Worm (Caenorhabditis elegans): ENCODE results near the gene E01G6.1.

The E01G6.1 gene

DNA sequence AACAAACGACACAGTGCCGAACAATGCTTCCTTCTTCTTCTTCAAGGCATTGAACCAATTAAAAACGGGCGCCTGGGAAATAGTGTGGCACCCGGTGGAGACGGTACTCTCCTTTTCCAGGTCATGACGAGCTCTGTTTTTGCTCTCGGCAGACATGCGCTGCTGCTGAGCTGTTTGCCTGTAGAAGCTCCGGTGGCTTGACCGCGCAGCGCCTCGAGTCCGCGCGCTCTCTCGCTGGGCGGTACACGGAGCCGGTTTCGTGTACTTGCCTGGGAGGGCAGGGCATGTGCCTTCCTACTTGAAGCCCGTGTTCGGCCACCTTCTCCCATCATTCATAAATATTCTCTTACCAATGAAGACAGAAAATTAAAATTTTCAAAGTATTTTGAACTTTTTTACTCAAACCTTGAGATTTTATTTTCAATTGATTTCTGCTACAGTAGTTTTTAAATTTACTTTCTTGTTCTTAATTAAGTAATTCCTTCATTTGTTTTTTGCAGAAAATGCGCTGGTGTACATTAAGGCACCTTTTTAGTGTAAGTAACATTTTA, at the start of gene E01G6.1:
TSS of gene E01G6.1 (plus strand) at position 501 of the 551 bp plus-strand sequence.
- TF ChIP-seq mls-2 (tag; optimal IDR thresholded peaks at IDR 0.05): no peak
- no peak for TF ChIP-seq mep-1 (tag; optimal IDR thresholded peaks at IDR 0.05)
- no peak for TF ChIP-seq ceh-83 (GFP tag; optimal IDR thresholded peaks at IDR 0.05)
- TF ChIP-seq nhr-28 (tag; optimal IDR thresholded peaks at IDR 0.05): no peak
- no peak for TF ChIP-seq ceh-39 (tag; optimal IDR thresholded peaks at IDR 0.05)
- no peak for TF ChIP-seq ceh-43 (GFP tag; optimal IDR thresholded peaks at IDR 0.05)
- TF ChIP-seq nhr-237 (tag; optimal IDR thresholded peaks at IDR 0.05): no peak
- TF ChIP-seq zip-8 (tag; optimal IDR thresholded peaks at IDR 0.05): no peak
- no peak for TF ChIP-seq mab-5 (tag; optimal IDR thresholded peaks at IDR 0.05)
- TF ChIP-seq elt-3 (tag; optimal IDR thresholded peaks at IDR 0.05): no peak
- TF ChIP-seq unc-120 (tag; optimal IDR thresholded peaks at IDR 0.05; ENCODE audit: poor library complexity, severe bottlenecking): no peak
- no peak for TF ChIP-seq lin-13 (tag; optimal IDR thresholded peaks at IDR 0.05)
- TF ChIP-seq M03D4.4 (tag; optimal IDR thresholded peaks at IDR 0.05): no peak
- TF ChIP-seq nhr-12 (tag; optimal IDR thresholded peaks at IDR 0.05): no peak
- TF ChIP-seq drap-1 (GFP tag; optimal IDR thresholded peaks at IDR 0.05): no peak
- no peak for TF ChIP-seq blmp-1 (tag; optimal IDR thresholded peaks at IDR 0.05)

- TF ChIP-seq zip-8 (tag; optimal IDR thresholded peaks at IDR 0.05) (no peak), ceh-39 (tag; optimal IDR thresholded peaks at IDR 0.05) (no peak), nhr-76 (tag; optimal IDR thresholded peaks at IDR 0.05) (no peak), M03D4.4 (tag; optimal IDR thresholded peaks at IDR 0.05) (no peak), flh-1 (GFP tag; optimal IDR thresholded peaks at IDR 0.05) (no peak)
These were observed 47.9 kb upstream of the E01G6.1 start, which contains the start of gene cab-1 for ce11 chrX:12212801-12213200. TSS of gene cab-1 (minus strand) at chrX:12212901.

- TF ChIP-seq lin-32 (GFP tag; optimal IDR thresholded peaks at IDR 0.05) (no peak), drap-1 (GFP tag; optimal IDR thresholded peaks at IDR 0.05) (no peak), blmp-1 (tag; optimal IDR thresholded peaks at IDR 0.05) (no peak), elt-1 (tag; optimal IDR thresholded peaks at IDR 0.05; ENCODE audit: borderline replicate concordance, insufficient read depth) (no peak), ham-2 (GFP tag; optimal IDR thresholded peaks at IDR 0.05) (no peak), nhr-237 (tag; optimal IDR thresholded peaks at IDR 0.05) (no peak), unc-62 (GFP tag; optimal IDR thresholded peaks at IDR 0.05) (no peak), hlh-1 (tag; optimal IDR thresholded peaks at IDR 0.05) (no peak), mep-1 (tag; optimal IDR thresholded peaks at IDR 0.05) (no peak), ceh-43 (GFP tag; optimal IDR thresholded peaks at IDR 0.05) (no peak), pha-4 (tag; optimal IDR thresholded peaks at IDR 0.05) (no peak), snpc-4 (tag; optimal IDR thresholded peaks at IDR 0.05) (no peak), ztf-11 (tag; optimal IDR thresholded peaks at IDR 0.05) (no peak)
These were observed 43.7 kb upstream of the E01G6.1 start, which contains the start of gene C23H4.8 for ce11 chrX:12216943-12217342. TSS of gene C23H4.8 (plus strand) at chrX:12217243.

ce11 chrX:12219477-12219876, 41.2 kb upstream of the E01G6.1 start, which contains the start of gene cest-8:
TSS of gene cest-8 (plus strand) at chrX:12219660.
- TF ChIP-seq nhr-12 (tag; optimal IDR thresholded peaks at IDR 0.05) (no peak), snpc-4 (tag; optimal IDR thresholded peaks at IDR 0.05) (no peak), elt-1 (tag; optimal IDR thresholded peaks at IDR 0.05; ENCODE audit: borderline replicate concordance, insufficient read depth) (no peak), elt-3 (tag; optimal IDR thresholded peaks at IDR 0.05) (no peak), bed-3 (GFP tag; optimal IDR thresholded peaks at IDR 0.05) (no peak), ceh-43 (GFP tag; optimal IDR thresholded peaks at IDR 0.05) (no peak), ces-1 (GFP tag; optimal IDR thresholded peaks at IDR 0.05) (no peak), lsy-2 (tag; optimal IDR thresholded peaks at IDR 0.05) (no peak), lin-32 (GFP tag; optimal IDR thresholded peaks at IDR 0.05) (no peak), nhr-76 (tag; optimal IDR thresholded peaks at IDR 0.05) (no peak), cnd-1 (tag; optimal IDR thresholded peaks at IDR 0.05) (no peak), unc-120 (tag; optimal IDR thresholded peaks at IDR 0.05; ENCODE audit: poor library complexity, severe bottlenecking) (no peak), ceh-83 (GFP tag; optimal IDR thresholded peaks at IDR 0.05) (no peak), unc-62 (GFP tag; optimal IDR thresholded peaks at IDR 0.05) (no peak), pha-4 (tag; optimal IDR thresholded peaks at IDR 0.05) (no peak), nhr-237 (tag; optimal IDR thresholded peaks at IDR 0.05) (no peak), mep-1 (tag; optimal IDR thresholded peaks at IDR 0.05) (no peak)

DNA sequence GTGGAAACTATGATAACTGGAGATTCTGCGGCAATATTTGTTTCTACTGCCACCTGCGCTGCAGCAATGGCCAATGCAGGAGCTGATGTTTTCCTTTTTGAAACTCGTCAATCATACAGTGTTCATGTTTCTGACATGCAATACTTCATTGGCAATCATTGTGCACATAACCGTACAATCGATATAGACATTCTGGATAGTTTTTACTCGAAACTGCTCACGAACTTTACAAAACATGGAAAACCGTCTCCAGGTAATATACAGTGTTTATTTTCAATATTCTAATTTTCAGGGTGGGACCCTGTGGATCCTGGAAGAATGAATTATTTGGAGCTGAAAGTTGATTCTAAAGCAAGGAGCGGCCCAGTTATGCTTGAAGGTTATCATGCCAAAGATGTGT, 38.9 kb upstream of the E01G6.1 start, which contains the start of gene cest-9.2:
TSS of gene cest-9.2 (plus strand) at position 301 of the 400 bp plus-strand sequence.
- TF ChIP-seq lin-32 (GFP tag; optimal IDR thresholded peaks at IDR 0.05) (no peak), lin-13 (tag; optimal IDR thresholded peaks at IDR 0.05) (no peak), elt-1 (tag; optimal IDR thresholded peaks at IDR 0.05; ENCODE audit: borderline replicate concordance, insufficient read depth) (no peak), zip-8 (tag; optimal IDR thresholded peaks at IDR 0.05) (no peak), M03D4.4 (tag; optimal IDR thresholded peaks at IDR 0.05) (no peak), unc-120 (tag; optimal IDR thresholded peaks at IDR 0.05; ENCODE audit: poor library complexity, severe bottlenecking) (no peak), snpc-4 (tag; optimal IDR thresholded peaks at IDR 0.05) (no peak), elt-3 (tag; optimal IDR thresholded peaks at IDR 0.05) (no peak), ztf-11 (tag; optimal IDR thresholded peaks at IDR 0.05) (no peak), nhr-237 (tag; optimal IDR thresholded peaks at IDR 0.05) (no peak), cnd-1 (tag; optimal IDR thresholded peaks at IDR 0.05) (no peak), drap-1 (GFP tag; optimal IDR thresholded peaks at IDR 0.05) (no peak), ceh-39 (tag; optimal IDR thresholded peaks at IDR 0.05) (no peak), ham-2 (GFP tag; optimal IDR thresholded peaks at IDR 0.05) (no peak)
